Worm (Caenorhabditis elegans) whole organism, L1 larva: ENCODE measurements around the gene Y43F8B.25.

Source experiments
- C04F5.9 ChIP-seq: sonication (generic microtip); optimal IDR thresholded peaks from 2 replicates; lab custom pipeline; 2016; ENCODE audit warnings: missing genetic modification characterization, missing compliant biosample characterization
- Y116A8C.19 ChIP-seq: sonication (generic microtip); optimal IDR thresholded peaks from 2 replicates; lab custom pipeline; 2016; ENCODE audit warnings: missing compliant biosample characterization, missing genetic modification characterization, borderline replicate concordance
- aha-1 ChIP-seq: fragments of 150-350 bp; optimal IDR thresholded peaks from 2 replicates; lab custom pipeline; 2014; ENCODE audit warnings: missing biosample characterization, missing genetic modification characterization
- alr-1 ChIP-seq: fragments of 200-800 bp; sonication (Bioruptor generic); optimal IDR thresholded peaks from 2 replicates; lab custom pipeline; 2018; ENCODE audit warnings: borderline replicate concordance, mild to moderate bottlenecking, missing genetic modification characterization, missing compliant biosample characterization
- aly-2 ChIP-seq: fragments of 150-350 bp; optimal IDR thresholded peaks from 2 replicates; lab custom pipeline; 2014; ENCODE audit warnings: missing biosample characterization, missing genetic modification characterization
- blmp-1 ChIP-seq: fragments of 150-350 bp; optimal IDR thresholded peaks from 2 replicates; lab custom pipeline; 2014; ENCODE audit warnings: missing biosample characterization, missing genetic modification characterization
- ceh-90 ChIP-seq: sonication (generic microtip); optimal IDR thresholded peaks from 2 replicates; lab custom pipeline; 2016; ENCODE audit warnings: missing genetic modification characterization, missing compliant biosample characterization
- dpl-1 ChIP-seq, 3 experiments: fragments of 150-350 bp in 2 of 3; sonication (generic microtip) in 1 of 3; optimal IDR thresholded peaks; 2 replicates each; lab custom pipeline; 2014 to 2017; ENCODE audit warnings: missing biosample characterization in 3 of 3, missing genetic modification characterization in 3 of 3, missing genetic modification reagents in 3 of 3
- elt-2 ChIP-seq: sonication (generic microtip); optimal IDR thresholded peaks from 2 replicates; lab custom pipeline; 2016; ENCODE audit warnings: missing genetic modification characterization, mild to moderate bottlenecking, inconsistent platforms, missing compliant biosample characterization, missing genetic modification reagents
- grh-1 ChIP-seq: fragments of 200-800 bp; sonication (Bioruptor generic); IDR thresholded peaks from 2 replicates; pipeline ENCODE4 v1.3.6; 2022; ENCODE audit warnings: missing genetic modification reagents, missing genetic modification characterization, missing compliant biosample characterization
- hpl-2 ChIP-seq: fragments of 150-350 bp; optimal IDR thresholded peaks from 2 replicates; lab custom pipeline; 2014; ENCODE audit warnings: missing biosample characterization, missing genetic modification reagents, missing genetic modification characterization
- jun-1 ChIP-seq: fragments of 150-350 bp; optimal IDR thresholded peaks from 2 replicates; lab custom pipeline; 2014; ENCODE audit warnings: missing biosample characterization, missing genetic modification reagents, missing genetic modification characterization
- lin-35 ChIP-seq, 2 experiments: fragments of 150-350 bp; optimal IDR thresholded peaks; 2 replicates each; lab custom pipeline; 2014; ENCODE audit warnings: missing biosample characterization in 2 of 2, missing genetic modification characterization in 2 of 2, missing genetic modification reagents in 2 of 2
- lin-39 ChIP-seq: fragments of 150-350 bp; optimal IDR thresholded peaks from 2 replicates; lab custom pipeline; 2014; ENCODE audit warnings: missing biosample characterization, missing genetic modification reagents, missing genetic modification characterization
- mab-9 ChIP-seq: fragments of 200-800 bp; sonication (Bioruptor generic); IDR thresholded peaks from 2 replicates; pipeline ENCODE4 v1.3.6; 2022; ENCODE audit warnings: missing genetic modification reagents, missing genetic modification characterization, missing compliant biosample characterization
- mdl-1 ChIP-seq, 2 experiments: fragments of 150-350 bp; optimal IDR thresholded peaks; 2 replicates each; lab custom pipeline; 2014 to 2017; ENCODE audit warnings: missing biosample characterization in 2 of 2, missing genetic modification characterization in 2 of 2, inconsistent platforms in 1 of 2
- mep-1 ChIP-seq: fragments of 150-350 bp; optimal IDR thresholded peaks from 2 replicates; lab custom pipeline; 2014; ENCODE audit warnings: missing biosample characterization, missing genetic modification characterization
- nhr-12 ChIP-seq: sonication (generic microtip); optimal IDR thresholded peaks from 2 replicates; lab custom pipeline; 2017; ENCODE audit warnings: missing biosample characterization, missing genetic modification characterization
- nhr-20 ChIP-seq: sonication (generic microtip); optimal IDR thresholded peaks from 2 replicates; lab custom pipeline; 2016; ENCODE audit warnings: mild to moderate bottlenecking, missing genetic modification characterization, missing compliant biosample characterization
- nhr-71 ChIP-seq: sonication (generic microtip); optimal IDR thresholded peaks from 2 replicates; lab custom pipeline; 2016; ENCODE audit warnings: mild to moderate bottlenecking, missing genetic modification characterization, moderate library complexity, missing compliant biosample characterization
- nhr-77 ChIP-seq: fragments of 150-350 bp; optimal IDR thresholded peaks from 2 replicates; lab custom pipeline; 2014; ENCODE audit warnings: missing biosample characterization, missing genetic modification characterization
- nhr-90 ChIP-seq: sonication (generic microtip); optimal IDR thresholded peaks from 2 replicates; lab custom pipeline; 2016; ENCODE audit warnings: mild to moderate bottlenecking, missing genetic modification characterization, missing compliant biosample characterization; ENCODE audit not compliant: poor library complexity
- pqm-1 ChIP-seq: sonication (generic microtip); optimal IDR thresholded peaks from 3 replicates; lab custom pipeline; 2017; ENCODE audit warnings: missing biosample characterization, missing genetic modification characterization
- snu-23 ChIP-seq: sonication (generic microtip); optimal IDR thresholded peaks from 2 replicates; lab custom pipeline; 2016; ENCODE audit warnings: missing genetic modification characterization, missing compliant biosample characterization
- sox-4 ChIP-seq: sonication (generic microtip); optimal IDR thresholded peaks from 2 replicates; lab custom pipeline; 2016; ENCODE audit warnings: missing genetic modification characterization, missing compliant biosample characterization
- swsn-7 ChIP-seq: sonication (generic microtip); optimal IDR thresholded peaks from 2 replicates; lab custom pipeline; 2016; ENCODE audit warnings: missing genetic modification characterization, missing compliant biosample characterization
- tbx-2 ChIP-seq: sonication (generic microtip); optimal IDR thresholded peaks from 2 replicates; lab custom pipeline; 2016; ENCODE audit warnings: missing genetic modification characterization, missing compliant biosample characterization
- tlp-1 ChIP-seq: fragments of 150-350 bp; optimal IDR thresholded peaks from 2 replicates; lab custom pipeline; 2014; ENCODE audit warnings: missing biosample characterization, missing genetic modification characterization
- unc-86 ChIP-seq: sonication (generic microtip); optimal IDR thresholded peaks from 2 replicates; lab custom pipeline; 2016; ENCODE audit warnings: missing genetic modification characterization, missing compliant biosample characterization
- vab-15 ChIP-seq: sonication (generic microtip); optimal IDR thresholded peaks from 2 replicates; lab custom pipeline; 2017; ENCODE audit warnings: missing genotype, mild to moderate bottlenecking, missing genetic modification characterization, missing compliant biosample characterization
- zag-1 ChIP-seq: fragments of 150-350 bp; optimal IDR thresholded peaks from 2 replicates; lab custom pipeline; 2014; ENCODE audit warnings: missing biosample characterization, missing genetic modification characterization
- ztf-4 ChIP-seq: fragments of 150-350 bp; optimal IDR thresholded peaks from 2 replicates; lab custom pipeline; 2014; ENCODE audit warnings: missing biosample characterization, missing genetic modification characterization

The Y43F8B.25 gene

DNA sequence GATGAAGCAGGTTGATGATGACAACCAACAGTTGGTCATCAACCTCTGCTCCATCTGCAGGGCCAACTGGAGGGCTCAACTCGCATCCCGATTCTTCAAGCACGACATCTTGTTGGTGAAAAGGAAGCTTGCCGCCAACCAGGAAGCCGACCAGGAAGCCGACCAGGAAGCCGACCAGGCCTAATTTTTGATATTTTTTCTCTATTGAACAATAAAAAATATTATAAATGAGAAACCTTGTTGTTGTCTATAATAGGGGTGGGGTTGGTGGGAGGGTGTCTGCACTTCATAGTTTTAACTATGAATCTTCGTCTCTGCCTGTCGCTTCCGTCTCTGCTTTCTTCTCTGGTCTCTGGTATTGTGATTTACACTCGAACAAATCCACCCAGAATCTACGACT, 23.0 kb downstream of the Y43F8B.25 start, which contains the start of gene Y43F8B.18:
Y43F8B.18 (plus strand) TSS at position 301 of the 400 bp plus-strand sequence.
- no peak for TF ChIP-seq aly-2
- TF ChIP-seq nhr-90 (tag; lab: Kevin White, UChicago): no peak
- no peak for TF ChIP-seq unc-86 (tag; lab: Kevin White, UChicago)
- no peak for TF ChIP-seq alr-1 (tag; lab: Kevin White, UChicago)

DNA sequence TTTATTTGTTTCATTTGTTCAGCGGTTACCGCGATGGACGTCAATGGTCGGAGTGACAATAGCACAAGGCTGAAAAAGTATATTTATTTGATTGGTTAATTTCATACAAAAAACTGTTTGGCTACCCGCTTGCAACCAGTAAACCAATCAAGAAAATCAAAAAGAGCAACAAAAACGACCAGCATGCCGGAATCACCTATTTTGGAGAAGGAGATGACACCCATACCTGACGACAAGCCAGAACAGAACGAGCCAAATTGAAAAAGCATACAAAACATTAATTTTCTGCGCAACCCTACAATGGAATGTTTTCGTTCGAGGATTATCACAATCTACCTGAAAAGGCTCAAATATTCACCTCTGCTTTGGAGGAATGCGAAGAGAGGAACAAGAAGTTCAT, 27.7 kb downstream of the Y43F8B.25 start, which contains the start of gene Y43F8B.7:
Y43F8B.7 (plus strand) TSS at position 301 of the 400 bp plus-strand sequence.
- TF ChIP-seq zag-1 (tag; lab: Kevin White, UChicago) (no peak), jun-1 (tag; lab: Kevin White, UChicago) (no peak), swsn-7 (tag; lab: Kevin White, UChicago) (no peak), pqm-1 (no peak), lin-39 (tag; lab: Kevin White, UChicago) (no peak), snu-23 (GFP tag; lab: Kevin White, UChicago) (no peak), nhr-71 (tag; lab: Kevin White, UChicago) (no peak), nhr-77 (no peak), dpl-1 (GFP tag; optimal IDR thresholded peaks at IDR 0.05; lab: Kevin White, UChicago) (no peak), nhr-12 (tag; lab: Kevin White, UChicago) (no peak), tbx-2 (tag; lab: Kevin White, UChicago) (no peak), ztf-4 (no peak), aly-2 (no peak), mdl-1 (tag; optimal IDR thresholded peaks at IDR 0.05; lab: Kevin White, UChicago) (no peak)

ce11 chrV:19491302-19491701, 28.6 kb downstream of the Y43F8B.25 start, which contains the start of gene Y43F8B.29:
Gene Y43F8B.29 (plus strand): TSS chrV:19491602.
- TF ChIP-seq ceh-90 (tag; lab: Kevin White, UChicago) (no peak), vab-15 (tag; lab: Kevin White, UChicago) (no peak), tlp-1 (tag; lab: Kevin White, UChicago) (no peak), dpl-1 (GFP tag; optimal IDR thresholded peaks at IDR 0.05; lab: Kevin White, UChicago) (no peak), nhr-71 (tag; lab: Kevin White, UChicago) (no peak)

DNA sequence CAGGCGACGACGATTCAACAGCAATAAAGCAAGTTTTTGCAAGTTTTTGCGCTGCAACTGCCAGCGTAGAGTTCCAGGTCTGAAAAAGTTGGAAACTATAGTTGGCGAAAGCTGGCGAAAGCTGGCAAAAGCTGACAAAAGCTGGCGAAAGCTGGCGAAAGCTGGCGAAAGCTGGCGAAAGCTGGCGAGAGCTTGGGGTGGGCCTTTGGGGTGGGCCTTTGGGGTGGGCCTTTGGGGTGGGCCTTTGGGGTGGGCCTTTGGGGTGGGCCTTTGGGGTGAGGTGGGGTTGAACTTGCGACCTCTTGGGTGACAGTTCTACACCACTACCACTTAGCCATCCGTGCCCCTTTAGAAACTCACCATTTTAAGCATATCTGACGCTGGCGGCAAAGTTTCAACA, 32.4 kb downstream of the Y43F8B.25 start:
- no peak for TF ChIP-seq grh-1
- no peak for TF ChIP-seq mab-9 (GFP tag; lab: Robert Waterston, UW)
- no peak for TF ChIP-seq mep-1 (tag; lab: Kevin White, UChicago)
- TF ChIP-seq hpl-2 (GFP tag; lab: Kevin White, UChicago): no peak
- no peak for TF ChIP-seq nhr-71 (tag; lab: Kevin White, UChicago)
- TF ChIP-seq snu-23 (GFP tag; lab: Kevin White, UChicago): no peak
- no peak for TF ChIP-seq vab-15 (tag; lab: Kevin White, UChicago)
- TF ChIP-seq C04F5.9 (tag; lab: Kevin White, UChicago): no peak
- no peak for TF ChIP-seq elt-2
- no peak for TF ChIP-seq sox-4 (tag; lab: Kevin White, UChicago)
- TF ChIP-seq swsn-7 (tag; lab: Kevin White, UChicago): no peak
- TF ChIP-seq tbx-2 (tag; lab: Kevin White, UChicago): no peak
- no peak for TF ChIP-seq nhr-20 (tag; lab: Kevin White, UChicago)
- no peak for TF ChIP-seq aha-1

- TF ChIP-seq blmp-1: no peak
- no peak for TF ChIP-seq Y116A8C.19 (tag; lab: Kevin White, UChicago)
- no peak for TF ChIP-seq mdl-1 (tag; optimal IDR thresholded peaks at IDR 0.05; lab: Kevin White, UChicago)
- TF ChIP-seq nhr-77: no peak
- no peak for TF ChIP-seq lin-35 (GFP tag; optimal IDR thresholded peaks at IDR 0.05; lab: Kevin White, UChicago)
- no peak for TF ChIP-seq zag-1 (tag; lab: Kevin White, UChicago)
These were observed 32.9 kb downstream of the Y43F8B.25 start, which contains the start of gene scl-21 for ce11 chrV:19495587-19495986. Gene scl-21 (minus strand): TSS chrV:19495687.
